Fruit fly (Drosophila melanogaster): ENCODE measurements around the gene CG4338.

The CG4338 gene

dm6 chr3R:15268426-15268825 lies 6.9 kb upstream of the CG4338 start, which contains the start of the genes CG14864 and Zip88E:
CG14864 (minus strand) TSS chr3R:15268538.
Zip88E (plus strand) TSS chr3R:15268662.
- TF ChIP-seq CG8478 (optimal IDR thresholded peaks at IDR 0.05) = no peak
- TF ChIP-seq CTCF (optimal IDR thresholded peaks at IDR 0.05) = no peak

- no peak for TF ChIP-seq CTCF (optimal IDR thresholded peaks at IDR 0.05)
- TF ChIP-seq CG8478 (optimal IDR thresholded peaks at IDR 0.05) = no peak
These were observed 6.5 kb upstream of the CG4338 start for dm6 chr3R:15268856-15269255.

- no peak for TF ChIP-seq CG8478 (optimal IDR thresholded peaks at IDR 0.05)
- TF ChIP-seq CTCF (optimal IDR thresholded peaks at IDR 0.05) = no peak
These were observed 2.9 kb downstream of the CG4338 start, which contains the start of the genes MRG15 and Tm1 for dm6 chr3R:15277926-15278869. MRG15 (minus strand) TSS chr3R:15278109. Tm1 (plus strand) TSS chr3R:15278220.

- TF ChIP-seq CTCF (optimal IDR thresholded peaks at IDR 0.05) = no peak
- no peak for TF ChIP-seq CG8478 (optimal IDR thresholded peaks at IDR 0.05)
These were observed 5.5 kb downstream of the CG4338 start for dm6 chr3R:15280619-15281334.

dm6 chr3R:15281335-15281963 lies 6.1 kb downstream of the CG4338 start:
- TF ChIP-seq CTCF (optimal IDR thresholded peaks at IDR 0.05) (no peak), CG8478 (optimal IDR thresholded peaks at IDR 0.05) (no peak)

- no peak for TF ChIP-seq CTCF (optimal IDR thresholded peaks at IDR 0.05)
- TF ChIP-seq CG8478 (optimal IDR thresholded peaks at IDR 0.05) = no peak
These were observed 7.0 kb downstream of the CG4338 start for dm6 chr3R:15282326-15282725.

- TF ChIP-seq CTCF (optimal IDR thresholded peaks at IDR 0.05) = no peak
- no peak for TF ChIP-seq CG8478 (optimal IDR thresholded peaks at IDR 0.05)
These were observed 7.9 kb downstream of the CG4338 start for dm6 chr3R:15282982-15283809.

dm6 chr3R:15286024-15286692 lies 10.8 kb downstream of the CG4338 start:
- TF ChIP-seq CG8478 (optimal IDR thresholded peaks at IDR 0.05) (no peak), CTCF (optimal IDR thresholded peaks at IDR 0.05) (peak in 1 of 2 experiments; percentile 32)

- no peak for TF ChIP-seq CTCF (optimal IDR thresholded peaks at IDR 0.05)
- no peak for TF ChIP-seq CG8478 (optimal IDR thresholded peaks at IDR 0.05)
These were observed 11.3 kb downstream of the CG4338 start for dm6 chr3R:15286693-15287041.

- TF ChIP-seq CTCF (optimal IDR thresholded peaks at IDR 0.05) (peak; percentile 51 to 64), CG8478 (optimal IDR thresholded peaks at IDR 0.05) (no peak)
These were observed 12.4 kb downstream of the CG4338 start for dm6 chr3R:15287763-15288162.

- TF ChIP-seq CTCF (optimal IDR thresholded peaks at IDR 0.05) = no peak
- TF ChIP-seq CG8478 (optimal IDR thresholded peaks at IDR 0.05) = no peak
These were observed 13.5 kb downstream of the CG4338 start for dm6 chr3R:15288802-15289201.

- TF ChIP-seq CG8478 (optimal IDR thresholded peaks at IDR 0.05) = no peak
- TF ChIP-seq CTCF (optimal IDR thresholded peaks at IDR 0.05) = no peak
These were observed 14.7 kb downstream of the CG4338 start for dm6 chr3R:15289828-15290641.

- TF ChIP-seq CG8478 (optimal IDR thresholded peaks at IDR 0.05) (no peak), CTCF (optimal IDR thresholded peaks at IDR 0.05) (no peak)
These were observed 15.4 kb downstream of the CG4338 start, which contains the start of gene CG45218 for dm6 chr3R:15290642-15291118. CG45218 (minus strand) TSS chr3R:15290799.

Measured in S2 (cell line).